Worm (Caenorhabditis elegans) whole organism, midembryonic: ENCODE data around the gene srw-98.

ENCODE experiments used
- T22C8.4 ChIP-seq: fragments of 200-800 bp; sonication (Bioruptor generic); IDR thresholded peaks from 2 replicates; pipeline ENCODE4 v1.3.6; 2022; ENCODE audit warnings: missing genetic modification characterization, missing compliant biosample characterization
- flt-1 ChIP-seq: fragments of 200-800 bp; sonication (Bioruptor generic); IDR thresholded peaks from 2 replicates; pipeline ENCODE4 v1.3.6; 2022; ENCODE audit warnings: missing genetic modification characterization, missing compliant biosample characterization
- klf-2 ChIP-seq: fragments of 200-800 bp; sonication (Bioruptor generic); conservative IDR thresholded peaks from 2 replicates; pipeline ENCODE4 v1.3.6; 2022; ENCODE audit warnings: missing genetic modification reagents, missing genetic modification characterization, missing compliant biosample characterization
- ref-1 ChIP-seq: fragments of 200-800 bp; sonication (Bioruptor generic); conservative IDR thresholded peaks from 2 replicates; pipeline ENCODE4 v1.3.6; 2022; ENCODE audit warnings: missing genetic modification reagents, missing genetic modification characterization, missing compliant biosample characterization
- ztf-23 ChIP-seq: fragments of 200-800 bp; sonication (Bioruptor generic); IDR thresholded peaks from 2 replicates; pipeline ENCODE4 v1.3.6; 2022; ENCODE audit warnings: missing genetic modification reagents, missing genetic modification characterization, missing compliant biosample characterization
- ztf-29 ChIP-seq: fragments of 200-800 bp; sonication (Bioruptor generic); IDR thresholded peaks from 2 replicates; pipeline ENCODE4 v1.3.6; 2022; ENCODE audit warnings: missing genetic modification reagents, missing genetic modification characterization, missing compliant biosample characterization

- TF ChIP-seq klf-2 (GFP tag; lab: Robert Waterston, UW) (no peak), ztf-29 (GFP tag; lab: Robert Waterston, UW) (no peak), flt-1 (GFP tag; lab: Robert Waterston, UW) (no peak), ztf-23 (GFP tag; lab: Robert Waterston, UW) (no peak), ref-1 (GFP tag; lab: Robert Waterston, UW) (no peak), T22C8.4 (no peak)
These were observed 4.2 kb upstream of the srw-98 start, which contains the start of gene srh-3 for ce11 chrV:1682279-1682678.
